Fruit fly (Drosophila melanogaster): Measurements from ENCODE around the gene CG15211.
A peak's percentile ranks its signal among the peaks of the same experiment; 100 is the strongest.

CG15211 gene

dm6 chrX:10771856-10772592, at the start of gene CG15211 (continued):
- TF ChIP-seq tin (GFP tag; optimal IDR thresholded peaks at IDR 0.05): peak; percentile 65
- TF ChIP-seq CG6854 (GFP tag; optimal IDR thresholded peaks at IDR 0.05): peak; percentile 32
- no peak for TF ChIP-seq nerfin-2 (GFP tag; IDR thresholded peaks at IDR 0.05; ENCODE audit: partially characterized antibody)
- TF ChIP-seq CG10565 (GFP tag; optimal IDR thresholded peaks at IDR 0.05): no peak
- peak; percentile 66 for TF ChIP-seq E2f1 (GFP tag; IDR thresholded peaks at IDR 0.05)
- TF ChIP-seq CG18476 (GFP tag; optimal IDR thresholded peaks at IDR 0.05): peak; percentile 38
- peak; percentile 64 for TF ChIP-seq CG31224 (GFP tag; IDR thresholded peaks at IDR 0.05)
- 0 out of 3 replicates have a peak, but pooled peaks have one; percentile 32 for TF ChIP-seq CG2199 (GFP tag; IDR thresholded peaks at IDR 0.05)
- peak; percentile 34 for TF ChIP-seq CG7786 (GFP tag; optimal IDR thresholded peaks at IDR 0.05)
- no peak for TF ChIP-seq NC2α (GFP tag; optimal IDR thresholded peaks at IDR 0.05)
- TF ChIP-seq knrl (GFP tag; IDR thresholded peaks at IDR 0.05; ENCODE audit: partially characterized antibody): no peak
- no peak for TF ChIP-seq CG7928 (GFP tag; optimal IDR thresholded peaks at IDR 0.05)
- no peak for TF ChIP-seq pfk (GFP tag; optimal IDR thresholded peaks at IDR 0.05)
- TF ChIP-seq sd (tag; optimal IDR thresholded peaks at IDR 0.05): peak; percentile 61
- TF ChIP-seq exex (tag; optimal IDR thresholded peaks at IDR 0.05): no peak
- TF ChIP-seq Ets65A (GFP tag): peak; percentile 75
- TF ChIP-seq CG31365 (tag; optimal IDR thresholded peaks at IDR 0.05): no peak
- TF ChIP-seq fru (optimal IDR thresholded peaks at IDR 0.05): no peak
- TF ChIP-seq Xrp1 (GFP tag; IDR thresholded peaks at IDR 0.05): peak; percentile 72
- TF ChIP-seq br (optimal IDR thresholded peaks at IDR 0.05): no peak
- peak; percentile 89; the same call in 3 of the 4 replicates for TF ChIP-seq chinmo (GFP tag; IDR thresholded peaks at IDR 0.05; ENCODE audit: partially characterized antibody)
- no peak for TF ChIP-seq pan (optimal IDR thresholded peaks at IDR 0.05)
- peak in 1 of 2 experiments; percentile 63 for TF ChIP-seq pan (GFP tag; optimal IDR thresholded peaks at IDR 0.05 in 1 of 2, IDR thresholded peaks at IDR 0.05 in 1 of 2)
- no peak for TF ChIP-seq grn (GFP tag; optimal IDR thresholded peaks at IDR 0.05)
- no peak for TF ChIP-seq gro (GFP tag; optimal IDR thresholded peaks at IDR 0.05)
- no peak for TF ChIP-seq gcm2 (GFP tag; optimal IDR thresholded peaks at IDR 0.05)
- TF ChIP-seq Oli (tag; optimal IDR thresholded peaks at IDR 0.05): peak; percentile 83
- TF ChIP-seq Gsc (GFP tag; IDR thresholded peaks at IDR 0.05): no peak
- no peak for TF ChIP-seq Bteb2 (GFP tag; optimal IDR thresholded peaks at IDR 0.05)
- TF ChIP-seq Ssrp (tag; optimal IDR thresholded peaks at IDR 0.05): peak; percentile 83
- TF ChIP-seq CG9932 (GFP tag; IDR thresholded peaks at IDR 0.05): peak; percentile 48
- TF ChIP-seq CHES-1-like (GFP tag; optimal IDR thresholded peaks at IDR 0.05): no peak
- TF ChIP-seq sisA (GFP tag; IDR thresholded peaks at IDR 0.05): peak; percentile 55
- TF ChIP-seq mld (GFP tag; IDR thresholded peaks at IDR 0.05; ENCODE audit: partially characterized antibody): no peak
- TF ChIP-seq CG3065 (GFP tag; optimal IDR thresholded peaks at IDR 0.05): peak; percentile 4
- peak; percentile 71 for TF ChIP-seq cad (GFP tag; optimal IDR thresholded peaks at IDR 0.05)
- TF ChIP-seq ewg (GFP tag; optimal IDR thresholded peaks at IDR 0.05): peak; percentile 72
- TF ChIP-seq Mad (GFP tag; optimal IDR thresholded peaks at IDR 0.05): peak; percentile 41
- no peak for TF ChIP-seq Ets97D (GFP tag; optimal IDR thresholded peaks at IDR 0.05)
- TF ChIP-seq Drgx (GFP tag; IDR thresholded peaks at IDR 0.05): peak; percentile 77
- no peak for TF ChIP-seq ac (GFP tag; optimal IDR thresholded peaks at IDR 0.05)
- peak; percentile 89 for TF ChIP-seq CG7556 (GFP tag; optimal IDR thresholded peaks at IDR 0.05)
- TF ChIP-seq aop (GFP tag; IDR thresholded peaks at IDR 0.05): no peak
- peak in 1 of 2 experiments; percentile 64 for TF ChIP-seq Eip74EF (GFP tag; optimal IDR thresholded peaks at IDR 0.05)
- no peak for TF ChIP-seq Dbx (GFP tag; IDR thresholded peaks at IDR 0.05)
- TF ChIP-seq CG6689 (GFP tag; IDR thresholded peaks at IDR 0.05): peak; percentile 77
- peak; percentile 68 for TF ChIP-seq CG12299 (tag; optimal IDR thresholded peaks at IDR 0.05)
- TF ChIP-seq CG10274 (GFP tag; optimal IDR thresholded peaks at IDR 0.05): peak; percentile 42
- peak; percentile 77 for TF ChIP-seq PHDP (tag; optimal IDR thresholded peaks at IDR 0.05)
- TF ChIP-seq HLH4C (GFP tag; IDR thresholded peaks at IDR 0.05; ENCODE audit: partially characterized antibody): 0 out of 3 replicates have a peak, but pooled peaks have one; percentile 36
